Fruit fly (Drosophila melanogaster): ENCODE data around the gene CG17726.
A peak's percentile ranks its signal among the peaks of the same experiment; 100 is the strongest.

CG17726 gene

DNA sequence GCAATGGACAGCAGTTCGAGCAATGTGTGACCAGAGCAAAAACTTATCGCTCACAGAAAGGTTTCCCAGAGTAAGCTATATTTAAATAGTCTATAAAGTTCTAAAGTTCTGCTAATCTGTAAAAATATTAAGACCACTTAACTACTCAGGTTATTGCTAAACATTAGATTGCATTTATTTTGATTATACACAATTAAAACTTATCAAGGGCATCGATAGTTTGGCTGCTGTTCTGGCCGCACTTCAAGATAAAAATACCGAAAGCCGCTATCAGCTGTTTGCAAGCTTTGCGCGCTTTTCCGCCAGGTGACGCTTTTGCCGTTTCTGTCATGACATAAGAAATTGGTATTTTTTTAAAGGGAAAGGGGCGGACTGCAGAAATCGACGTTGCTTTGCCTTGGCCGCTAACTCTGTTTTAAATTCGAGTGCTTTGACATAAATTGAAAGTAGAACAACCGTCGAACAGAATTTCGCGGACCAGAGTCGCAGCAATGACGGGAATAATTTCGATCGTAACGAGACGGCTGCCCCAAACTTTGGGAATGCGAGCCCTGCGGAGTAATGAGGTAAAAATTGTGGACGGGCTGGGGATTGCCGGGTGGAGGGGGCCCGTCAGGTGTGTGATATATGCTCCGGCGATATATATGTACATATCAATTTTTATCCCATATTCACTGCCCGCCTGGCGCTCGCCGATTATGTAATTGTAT, 17.5 kb downstream of the CG17726 start, which contains the start of the genes CG17734 and CG5214 (continued):
- TF ChIP-seq Nf-YC (tag; optimal IDR thresholded peaks at IDR 0.05): peak; percentile 42
- no peak for TF ChIP-seq Mad (GFP tag; optimal IDR thresholded peaks at IDR 0.05)
- TF ChIP-seq CG6813 (GFP tag; optimal IDR thresholded peaks at IDR 0.05): no peak
- no peak for TF ChIP-seq croc (GFP tag; conservative IDR thresholded peaks at IDR 0.05)
- no peak for TF ChIP-seq CG5953 (GFP tag; IDR thresholded peaks at IDR 0.05)
- no peak for TF ChIP-seq Hand (GFP tag; optimal IDR thresholded peaks at IDR 0.05)
- peak; percentile 36 for TF ChIP-seq CG1603 (tag; optimal IDR thresholded peaks at IDR 0.05)
- no peak for TF ChIP-seq CG6254 (GFP tag; optimal IDR thresholded peaks at IDR 0.05)
- no peak for TF ChIP-seq ash1 (GFP tag; optimal IDR thresholded peaks at IDR 0.05)
- no peak for TF ChIP-seq Fer1 (GFP tag; optimal IDR thresholded peaks at IDR 0.05)
- no peak for TF ChIP-seq Vsx1 (GFP tag; optimal IDR thresholded peaks at IDR 0.05)
- TF ChIP-seq CG3995 (GFP tag; optimal IDR thresholded peaks at IDR 0.05): peak; percentile 24
- peak; percentile 12 for TF ChIP-seq CG5245 (GFP tag; optimal IDR thresholded peaks at IDR 0.05)
- peak; percentile 29 for TF ChIP-seq pho (GFP tag; optimal IDR thresholded peaks at IDR 0.05)
- no peak for TF ChIP-seq Aef1 (GFP tag; IDR thresholded peaks at IDR 0.05)
- TF ChIP-seq CG17385 (GFP tag; optimal IDR thresholded peaks at IDR 0.05): no peak
- TF ChIP-seq zen (tag; optimal IDR thresholded peaks at IDR 0.05): no peak
- no peak for TF ChIP-seq CG2889 (GFP tag; IDR thresholded peaks at IDR 0.05)
- TF ChIP-seq CG34224 (GFP tag; IDR thresholded peaks at IDR 0.05; ENCODE audit: partially characterized antibody): peak; percentile 69
- peak; percentile 4 for TF ChIP-seq CG1647 (GFP tag; optimal IDR thresholded peaks at IDR 0.05)
- no peak for TF ChIP-seq Taf1 (GFP tag; IDR thresholded peaks at IDR 0.05)
- no peak for TF ChIP-seq gcm2 (GFP tag; optimal IDR thresholded peaks at IDR 0.05)
- no peak for TF ChIP-seq Tbp (GFP tag; optimal IDR thresholded peaks at IDR 0.05)
- TF ChIP-seq ci (GFP tag; IDR thresholded peaks at IDR 0.05): no peak
- no peak for TF ChIP-seq CG15011 (GFP tag; optimal IDR thresholded peaks at IDR 0.05)
- TF ChIP-seq CG7963 (GFP tag; IDR thresholded peaks at IDR 0.05; ENCODE audit: partially characterized antibody): no peak
- TF ChIP-seq CG7372 (GFP tag; IDR thresholded peaks at IDR 0.05): no peak; the same call in 1 of the 2 replicates
- no peak for TF ChIP-seq schlank (tag; optimal IDR thresholded peaks at IDR 0.05)
- peak; percentile 34 for TF ChIP-seq fu2 (GFP tag; optimal IDR thresholded peaks at IDR 0.05)
- no peak for TF ChIP-seq C15 (GFP tag; IDR thresholded peaks at IDR 0.05)
- no peak for TF ChIP-seq Gug (GFP tag; IDR thresholded peaks at IDR 0.05)
- TF ChIP-seq CG9727 (GFP tag; optimal IDR thresholded peaks at IDR 0.05): no peak
- peak; percentile 35; the same call in 1 of the 2 replicates for TF ChIP-seq GATAe (GFP tag; conservative IDR thresholded peaks at IDR 0.05)
- no peak for TF ChIP-seq CG8388 (GFP tag; optimal IDR thresholded peaks at IDR 0.05)
- TF ChIP-seq D19A (tag; optimal IDR thresholded peaks at IDR 0.05): no peak
- TF ChIP-seq pan (optimal IDR thresholded peaks at IDR 0.05): no peak
- no peak for TF ChIP-seq pan (GFP tag; optimal IDR thresholded peaks at IDR 0.05 in 1 of 2, IDR thresholded peaks at IDR 0.05 in 1 of 2)
- no peak for TF ChIP-seq CG34422 (GFP tag; IDR thresholded peaks at IDR 0.05)
- TF ChIP-seq pros (GFP tag; optimal IDR thresholded peaks at IDR 0.05): no peak
- no peak for TF ChIP-seq CG12104 (GFP tag; optimal IDR thresholded peaks at IDR 0.05)
- TF ChIP-seq CG15479 (GFP tag; optimal IDR thresholded peaks at IDR 0.05): no peak
- no peak for TF ChIP-seq Dip2 (GFP tag; IDR thresholded peaks at IDR 0.05)
- no peak for TF ChIP-seq btn (GFP tag; optimal IDR thresholded peaks at IDR 0.05)
- TF ChIP-seq CG6683 (GFP tag; optimal IDR thresholded peaks at IDR 0.05): no peak
- no peak for TF ChIP-seq Rfx (GFP tag; IDR thresholded peaks at IDR 0.05)
- TF ChIP-seq Stat92E (GFP tag; optimal IDR thresholded peaks at IDR 0.05): no peak
- no peak for TF ChIP-seq p53 (GFP tag; optimal IDR thresholded peaks at IDR 0.05)
- TF ChIP-seq NK7.1 (GFP tag; optimal IDR thresholded peaks at IDR 0.05): no peak
- TF ChIP-seq CG10267 (tag; optimal IDR thresholded peaks at IDR 0.05): peak; percentile 32
- TF ChIP-seq CG17829 (tag; optimal IDR thresholded peaks at IDR 0.05): no peak

Measured in whole organism, embryonic.